Worm (Caenorhabditis elegans): ENCODE data around the gene tsp-21.

DNA sequence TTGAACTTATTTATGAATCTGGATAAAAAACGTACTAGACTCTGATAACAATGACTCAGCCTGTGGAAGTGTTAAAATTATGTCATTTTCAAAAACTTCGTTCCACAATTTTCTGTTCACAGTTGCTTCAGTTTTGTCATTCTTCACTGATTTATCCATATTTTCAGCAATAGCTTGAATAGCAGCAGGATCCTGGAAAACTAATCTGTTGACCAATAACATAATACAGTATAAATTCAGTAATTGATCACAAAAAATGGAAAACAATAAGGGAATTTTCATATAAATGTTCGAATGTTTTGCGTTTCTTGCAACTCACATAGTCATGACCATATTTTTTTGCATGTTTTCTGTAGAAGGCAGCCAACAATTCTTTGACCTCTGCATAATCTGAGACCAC lies 16.4 kb downstream of the tsp-21 start:
- TF ChIP-seq ztf-25 (GFP tag; IDR thresholded peaks at IDR 0.05), result no peak
- no peak for TF ChIP-seq lsy-27 (tag; optimal IDR thresholded peaks at IDR 0.05; ENCODE audit: borderline replicate concordance, insufficient read depth)

Data from whole organism, young adult.